Worm (Caenorhabditis elegans): Measurements from ENCODE around the gene clec-24.

DNA sequence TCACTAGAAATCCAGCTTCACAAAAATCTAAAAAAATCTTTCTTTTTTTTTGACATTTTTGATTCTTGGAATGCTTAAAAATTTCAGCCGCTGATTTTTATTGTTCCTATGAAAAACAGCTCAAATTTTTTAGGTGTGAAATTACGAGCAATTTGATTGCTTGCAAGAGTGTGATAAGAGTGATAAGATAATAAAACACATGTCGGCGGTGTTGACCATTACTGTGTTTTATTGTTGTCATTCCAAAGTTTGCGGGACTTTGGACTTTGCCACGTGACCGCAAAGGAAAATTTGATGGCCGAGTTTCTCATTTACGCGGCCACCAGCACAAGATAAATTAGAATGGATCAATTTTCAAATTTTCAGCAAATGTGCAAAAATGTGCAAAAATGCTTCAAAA, 45.1 kb upstream of the clec-24 start:
- no peak for TF ChIP-seq med-1 (GFP tag; optimal IDR thresholded peaks at IDR 0.05; ENCODE audit: insufficient read depth)
- TF ChIP-seq tab-1 (GFP tag; IDR thresholded peaks at IDR 0.05): no peak
- TF ChIP-seq flt-1 (GFP tag; IDR thresholded peaks at IDR 0.05): no peak
- no peak for TF ChIP-seq ref-1 (GFP tag; conservative IDR thresholded peaks at IDR 0.05)
- TF ChIP-seq ztf-23 (GFP tag; IDR thresholded peaks at IDR 0.05): no peak
- TF ChIP-seq cog-1 (tag; optimal IDR thresholded peaks at IDR 0.05): no peak
- no peak for TF ChIP-seq klf-2 (GFP tag; conservative IDR thresholded peaks at IDR 0.05)
- no peak for TF ChIP-seq ztf-29 (GFP tag; IDR thresholded peaks at IDR 0.05)
- TF ChIP-seq T22C8.4 (GFP tag; IDR thresholded peaks at IDR 0.05): no peak

Data from whole organism, midembryonic.